Fruit fly (Drosophila melanogaster) whole organism, embryonic: Measurements from ENCODE around the gene Tlk.

ENCODE experiments used
- Abd-B ChIP-seq: fragments of 200-800 bp; sonication (Bioruptor generic); optimal IDR thresholded peaks from 2 replicates; lab custom pipeline; 2018; ENCODE audit warnings: missing biosample characterization, mild to moderate bottlenecking, missing genetic modification characterization, moderate library complexity
- CG10366 ChIP-seq: fragments of 200-800 bp; sonication (Bioruptor generic); IDR thresholded peaks from 2 replicates; pipeline ENCODE4 v1.3.6; 2022; ENCODE audit warnings: missing biosample characterization, missing genetic modification characterization
- CG10654 ChIP-seq: fragments of 200-800 bp; sonication (Bioruptor generic); optimal IDR thresholded peaks from 2 replicates; lab custom pipeline; 2016; ENCODE audit warnings: missing biosample characterization, missing genetic modification characterization
- CG11247 ChIP-seq: fragments of 200-800 bp; sonication (Bioruptor generic); IDR thresholded peaks from 2 replicates; pipeline ENCODE4 v1.3.6; 2022; ENCODE audit warnings: missing biosample characterization, missing genetic modification characterization
- CG11695 ChIP-seq: fragments of 200-800 bp; sonication (Bioruptor generic); IDR thresholded peaks from 3 replicates; pipeline ENCODE4 v1.3.6; 2022; ENCODE audit warnings: missing biosample characterization, missing genetic modification characterization
- CG12942 ChIP-seq: fragments of 200-800 bp; sonication (Bioruptor generic); optimal IDR thresholded peaks from 3 replicates; lab custom pipeline; 2016; ENCODE audit warnings: missing biosample characterization, missing genetic modification characterization
- CG13894 ChIP-seq: fragments of 200-800 bp; sonication (Bioruptor generic); optimal IDR thresholded peaks from 3 replicates; lab custom pipeline; 2018; ENCODE audit warnings: missing biosample characterization, mild to moderate bottlenecking, missing genetic modification characterization, moderate library complexity
- CG14965 ChIP-seq: fragments of 200-800 bp; sonication (Bioruptor generic); optimal IDR thresholded peaks from 2 replicates; lab custom pipeline; 2016; ENCODE audit warnings: missing biosample characterization, missing genetic modification characterization, borderline replicate concordance
- CG15479 ChIP-seq: fragments of 200-800 bp; sonication (Bioruptor generic); optimal IDR thresholded peaks from 3 replicates; lab custom pipeline; 2019; ENCODE audit warnings: missing biosample characterization, mild to moderate bottlenecking, missing genetic modification characterization, moderate library complexity
- CG16779 ChIP-seq: fragments of 200-800 bp; sonication (Bioruptor generic); IDR thresholded peaks from 2 replicates; pipeline ENCODE4 v1.3.6; 2022; ENCODE audit warnings: missing biosample characterization, missing genetic modification characterization
- CG16815 ChIP-seq: fragments of 200-800 bp; sonication (Bioruptor generic); optimal IDR thresholded peaks from 3 replicates; lab custom pipeline; 2017; ENCODE audit warnings: missing biosample characterization, mild to moderate bottlenecking, missing genetic modification characterization
- CG2202 ChIP-seq: fragments of 200-800 bp; sonication (Bioruptor generic); optimal IDR thresholded peaks from 2 replicates; lab custom pipeline; 2018; ENCODE audit warnings: missing biosample characterization, mild to moderate bottlenecking, missing genetic modification characterization
- CG30020 ChIP-seq: fragments of 200-800 bp; optimal IDR thresholded peaks from 2 replicates; lab custom pipeline; 2019; ENCODE audit warnings: missing biosample characterization, mild to moderate bottlenecking, missing genetic modification characterization, moderate library complexity
- CG4360 ChIP-seq: fragments of 200-800 bp; sonication (Bioruptor generic); IDR thresholded peaks from 2 replicates; pipeline ENCODE4 v1.3.6; 2022; ENCODE audit warnings: missing biosample characterization, missing genetic modification characterization
- CG4404 ChIP-seq: fragments of 200-800 bp; sonication (Bioruptor generic); IDR thresholded peaks from 2 replicates; pipeline ENCODE4 v1.3.6; 2022; ENCODE audit warnings: missing biosample characterization, missing genetic modification characterization
- CG4854 ChIP-seq: fragments of 200-800 bp; sonication (Bioruptor generic); optimal IDR thresholded peaks from 2 replicates; lab custom pipeline; 2016; ENCODE audit warnings: missing biosample characterization, missing genetic modification characterization, inconsistent platforms
- CG7271 ChIP-seq: fragments of 200-800 bp; sonication (Bioruptor generic); optimal IDR thresholded peaks from 2 replicates; lab custom pipeline; 2018; ENCODE audit warnings: missing biosample characterization, mild to moderate bottlenecking, missing genetic modification characterization, moderate library complexity
- CG7928 ChIP-seq: fragments of 200-800 bp; sonication (Bioruptor generic); optimal IDR thresholded peaks from 2 replicates; lab custom pipeline; 2017; ENCODE audit warnings: missing biosample characterization, mild to moderate bottlenecking, missing genetic modification characterization
- CG7963 ChIP-seq: fragments of 200-800 bp; sonication (Bioruptor generic); IDR thresholded peaks from 3 replicates; pipeline ENCODE4 v1.3.6; 2022; ENCODE audit warnings: missing biosample characterization, missing genetic modification characterization; ENCODE audit not compliant: partially characterized antibody
- CG7987 ChIP-seq: fragments of 200-800 bp; sonication (Bioruptor generic); optimal IDR thresholded peaks from 2 replicates; lab custom pipeline; 2018; ENCODE audit warnings: missing biosample characterization, mild to moderate bottlenecking, missing genetic modification characterization, moderate library complexity
- CG9797 ChIP-seq: fragments of 200-800 bp; sonication (Bioruptor generic); optimal IDR thresholded peaks from 3 replicates; lab custom pipeline; 2018; ENCODE audit warnings: missing biosample characterization, mild to moderate bottlenecking, missing genetic modification characterization
- D19B ChIP-seq: fragments of 200-800 bp; sonication (Bioruptor generic); optimal IDR thresholded peaks from 2 replicates; lab custom pipeline; 2017; ENCODE audit warnings: missing biosample characterization, mild to moderate bottlenecking, missing genetic modification characterization
- Dbx ChIP-seq: fragments of 200-800 bp; sonication (Bioruptor generic); IDR thresholded peaks from 3 replicates; pipeline ENCODE4 v1.3.6; 2022; ENCODE audit warnings: missing biosample characterization, missing genetic modification characterization
- Ets65A ChIP-seq: fragments of 200-800 bp; sonication (Bioruptor generic); peaks from one replicate; lab custom pipeline; 2016; ENCODE audit warnings: missing biosample characterization, missing genetic modification characterization
- Hmr ChIP-seq: fragments of 200-800 bp; sonication (Bioruptor generic); optimal IDR thresholded peaks from 3 replicates; lab custom pipeline; 2017; ENCODE audit warnings: mild to moderate bottlenecking, missing biosample characterization, missing genetic modification reagents, missing genetic modification characterization
- Kr ChIP-seq: fragments of 200-800 bp; sonication (Bioruptor generic); optimal IDR thresholded peaks from 2 replicates; lab custom pipeline; 2017; ENCODE audit warnings: missing biosample characterization, mild to moderate bottlenecking, missing genetic modification characterization
- NK7.1 ChIP-seq: fragments of 200-800 bp; sonication (Bioruptor generic); optimal IDR thresholded peaks from 3 replicates; lab custom pipeline; 2016; ENCODE audit warnings: missing biosample characterization, missing genetic modification characterization
- PHDP ChIP-seq: fragments of 200-800 bp; sonication (Bioruptor generic); optimal IDR thresholded peaks from 3 replicates; lab custom pipeline; 2018; ENCODE audit warnings: missing biosample characterization, mild to moderate bottlenecking, missing genetic modification characterization, moderate library complexity
- Usf ChIP-seq: fragments of 200-800 bp; sonication (Bioruptor generic); optimal IDR thresholded peaks from 2 replicates; lab custom pipeline; 2017; ENCODE audit warnings: missing genotype, missing biosample characterization, missing genetic modification characterization
- Vsx1 ChIP-seq: fragments of 200-800 bp; sonication (Bioruptor generic); optimal IDR thresholded peaks from 2 replicates; lab custom pipeline; 2017; ENCODE audit warnings: missing biosample characterization, mild to moderate bottlenecking, missing genetic modification characterization, missing genetic modification reagents
- ab ChIP-seq: fragments of 200-800 bp; sonication (Bioruptor generic); optimal IDR thresholded peaks from 2 replicates; lab custom pipeline; 2016; ENCODE audit warnings: missing biosample characterization, missing genetic modification characterization
- ac ChIP-seq: fragments of 200-800 bp; sonication (Bioruptor generic); optimal IDR thresholded peaks from 3 replicates; lab custom pipeline; 2017; ENCODE audit warnings: missing biosample characterization, mild to moderate bottlenecking, missing genetic modification characterization
- ara ChIP-seq: fragments of 200-800 bp; sonication (Bioruptor generic); IDR thresholded peaks from 2 replicates; pipeline ENCODE4 v1.3.6; 2022; ENCODE audit warnings: missing biosample characterization, missing genetic modification characterization
- ato ChIP-seq: fragments of 200-800 bp; sonication (Bioruptor generic); IDR thresholded peaks from 2 replicates; pipeline ENCODE4 v1.3.6; 2022; ENCODE audit warnings: missing biosample characterization, missing genetic modification characterization; ENCODE audit not compliant: partially characterized antibody
- bowl ChIP-seq: fragments of 200-800 bp; sonication (Bioruptor generic); IDR thresholded peaks from 2 replicates; pipeline ENCODE4 v1.3.6; 2022; ENCODE audit warnings: missing biosample characterization, missing genetic modification characterization
- bsh ChIP-seq, 2 experiments: fragments of 200-800 bp; sonication (Bioruptor generic); optimal IDR thresholded peaks; 2 replicates each; lab custom pipeline; 2017 to 2018; ENCODE audit warnings: mild to moderate bottlenecking in 2 of 2, missing biosample characterization in 2 of 2, missing genetic modification characterization in 2 of 2, moderate library complexity in 1 of 2
- dmrt99B ChIP-seq: fragments of 200-800 bp; sonication (Bioruptor generic); optimal IDR thresholded peaks from 2 replicates; lab custom pipeline; 2018; ENCODE audit warnings: missing biosample characterization, mild to moderate bottlenecking, missing genetic modification characterization, moderate library complexity
- ewg ChIP-seq: fragments of 200-800 bp; sonication (Bioruptor generic); optimal IDR thresholded peaks from 3 replicates; lab custom pipeline; 2017; ENCODE audit warnings: mild to moderate bottlenecking, missing biosample characterization, missing genetic modification reagents, missing genetic modification characterization
- fru ChIP-seq: fragments of >200 bp; optimal IDR thresholded peaks from 2 replicates; lab custom pipeline; 2017
- gro ChIP-seq: fragments of 200-800 bp; sonication (Bioruptor generic); optimal IDR thresholded peaks from 2 replicates; lab custom pipeline; 2016; ENCODE audit warnings: missing biosample characterization, missing genetic modification characterization
- gsb-n ChIP-seq: fragments of 200-800 bp; sonication (Bioruptor generic); optimal IDR thresholded peaks from 3 replicates; lab custom pipeline; 2018; ENCODE audit warnings: missing biosample characterization, mild to moderate bottlenecking, missing genetic modification characterization
- hkb ChIP-seq, 2 experiments: fragments of 200-800 bp in 1 of 2; fragments of >200 bp in 1 of 2; sonication (Bioruptor generic) in 1 of 2; IDR thresholded peaks in 1 of 2; optimal IDR thresholded peaks in 1 of 2; 2 replicates each; pipeline versions ENCODE4 v1.3.6 to Lab custom; 2017 to 2022; ENCODE audit warnings: missing biosample characterization in 1 of 2, missing genetic modification characterization in 1 of 2
- kah ChIP-seq: fragments of 200-800 bp; sonication (Bioruptor generic); optimal IDR thresholded peaks from 2 replicates; lab custom pipeline; 2018; ENCODE audit warnings: missing biosample characterization, mild to moderate bottlenecking, missing genetic modification characterization
- kay ChIP-seq: fragments of 200-800 bp; sonication (Bioruptor generic); optimal IDR thresholded peaks from 2 replicates; lab custom pipeline; 2016; ENCODE audit warnings: missing biosample characterization, missing genetic modification characterization
- kni ChIP-seq: fragments of 200-800 bp; sonication (Bioruptor generic); optimal IDR thresholded peaks from 3 replicates; lab custom pipeline; 2017; ENCODE audit warnings: mild to moderate bottlenecking, missing biosample characterization, missing genetic modification reagents, missing genetic modification characterization
- nom ChIP-seq: fragments of 200-800 bp; sonication (Bioruptor generic); optimal IDR thresholded peaks from 2 replicates; lab custom pipeline; 2017; ENCODE audit warnings: missing biosample characterization, missing genetic modification characterization, mild to moderate bottlenecking, moderate library complexity, missing genetic modification reagents
- odd ChIP-seq: fragments of 200-800 bp; sonication (Bioruptor generic); optimal IDR thresholded peaks from 2 replicates; lab custom pipeline; 2017; ENCODE audit warnings: missing biosample characterization, mild to moderate bottlenecking, missing genetic modification characterization

Gene Tlk

dm6 chrX:3772811-3773740 lies 53.3 kb downstream of the Tlk start (continued):
- TF ChIP-seq CG15479 (GFP tag; lab: Kevin White, UChicago): peak; percentile 13
- TF ChIP-seq CG4404 (GFP tag; lab: Robert Waterston, UW): 0 out of 2 replicates have a peak, but pooled peaks have one; percentile 23
- peak; percentile 28 for TF ChIP-seq nom (GFP tag; lab: Kevin White, UChicago)
- no peak for TF ChIP-seq CG14965 (GFP tag; lab: Kevin White, UChicago)
- no peak for TF ChIP-seq NK7.1 (GFP tag; lab: Kevin White, UChicago)
- TF ChIP-seq CG16779: no peak
- peak; percentile 49 for TF ChIP-seq CG10366
- TF ChIP-seq CG9797 (GFP tag; lab: Kevin White, UChicago): no peak
- TF ChIP-seq CG11695 (GFP tag; lab: Robert Waterston, UW): peak; percentile 78
- peak; percentile 44; the same call in 1 of the 2 replicates for TF ChIP-seq CG4360 (GFP tag; lab: Robert Waterston, UW)
- TF ChIP-seq CG10654 (GFP tag; lab: Kevin White, UChicago): peak; percentile 39
- TF ChIP-seq dmrt99B (tag; lab: Kevin White, UChicago): peak; percentile 78
- TF ChIP-seq odd (GFP tag; lab: Kevin White, UChicago): peak; percentile 55
- TF ChIP-seq Abd-B (GFP tag; lab: Kevin White, UChicago): peak; percentile 46
- peak; percentile 88 for TF ChIP-seq PHDP
- peak; percentile 76 for TF ChIP-seq gsb-n
- peak; percentile 50 for TF ChIP-seq Vsx1 (GFP tag; lab: Kevin White, UChicago)
- TF ChIP-seq CG16815 (GFP tag; lab: Kevin White, UChicago): peak; percentile 41
- TF ChIP-seq CG7271 (tag; lab: Kevin White, UChicago): peak; percentile 11
- peak; percentile 43 for TF ChIP-seq kay (GFP tag; lab: Kevin White, UChicago)
- TF ChIP-seq bowl (GFP tag; lab: Robert Waterston, UW): no peak
- TF ChIP-seq kni: peak; percentile 94
- TF ChIP-seq hkb (optimal IDR thresholded peaks at IDR 0.05; lab: Kevin White, UChicago): no peak
- TF ChIP-seq hkb (GFP tag; IDR thresholded peaks at IDR 0.05; lab: Robert Waterston, UW): peak; percentile 59
- TF ChIP-seq CG4854: peak; percentile 12
- TF ChIP-seq CG30020: peak; percentile 34
- peak; percentile 66 for TF ChIP-seq CG11247 (GFP tag; lab: Robert Waterston, UW)
- TF ChIP-seq CG7928 (GFP tag; lab: Kevin White, UChicago): peak; percentile 31
- no peak for TF ChIP-seq Ets65A (GFP tag; lab: Kevin White, UChicago)
- no peak for TF ChIP-seq CG7963
- no peak for TF ChIP-seq gro (GFP tag; lab: Kevin White, UChicago)
- peak in 1 of 2 experiments; percentile 73 for TF ChIP-seq bsh (GFP tag; optimal IDR thresholded peaks at IDR 0.05; lab: Kevin White, UChicago)
- no peak for TF ChIP-seq fru (lab: Kevin White, UChicago)
- no peak for TF ChIP-seq CG7987 (GFP tag; lab: Kevin White, UChicago)
- TF ChIP-seq Usf (GFP tag; lab: Kevin White, UChicago): peak; percentile 45
- peak; percentile 87 for TF ChIP-seq Hmr (GFP tag; lab: Kevin White, UChicago)
- no peak for TF ChIP-seq Kr (GFP tag; lab: Kevin White, UChicago)
- peak; percentile 33 for TF ChIP-seq kah (GFP tag; lab: Kevin White, UChicago)
- TF ChIP-seq Dbx (GFP tag; lab: Robert Waterston, UW): peak; percentile 87
- peak; percentile 63 for TF ChIP-seq D19B (GFP tag; lab: Kevin White, UChicago)
- TF ChIP-seq ac (GFP tag; lab: Kevin White, UChicago): no peak
- peak; percentile 38 for TF ChIP-seq CG2202 (tag; lab: Kevin White, UChicago)
- peak; percentile 37 for TF ChIP-seq CG12942 (GFP tag; lab: Kevin White, UChicago)
- TF ChIP-seq ara (GFP tag; lab: Robert Waterston, UW): 0 out of 2 replicates have a peak, but pooled peaks have one; percentile 47
- TF ChIP-seq CG13894 (tag; lab: Kevin White, UChicago): peak; percentile 78
- no peak for TF ChIP-seq ab (GFP tag; lab: Kevin White, UChicago)
- no peak for TF ChIP-seq ato (GFP tag; lab: Robert Waterston, UW)
- TF ChIP-seq ewg (GFP tag; lab: Kevin White, UChicago): peak; percentile 18
